Fruit fly (Drosophila melanogaster) whole organism, embryonic: ENCODE data around the gene bmm.

ENCODE experiments used
- Atf-2 ChIP-seq: fragments of 200-800 bp; sonication (Bioruptor generic); optimal IDR thresholded peaks from 2 replicates; lab custom pipeline; 2016; ENCODE audit warnings: missing biosample characterization, missing genetic modification characterization
- Atf6 ChIP-seq: fragments of 200-800 bp; sonication (Bioruptor generic); IDR thresholded peaks from 2 replicates; pipeline ENCODE4 v1.3.6; 2022; ENCODE audit warnings: missing biosample characterization, missing genetic modification characterization
- B-H1 ChIP-seq: fragments of 200-800 bp; sonication (Bioruptor generic); IDR thresholded peaks from 3 replicates; pipeline ENCODE4 v1.3.6; 2022; ENCODE audit warnings: missing biosample characterization, missing genetic modification characterization
- CG11560 ChIP-seq: fragments of 200-800 bp; sonication (Bioruptor generic); IDR thresholded peaks from 3 replicates; pipeline ENCODE4 v1.3.6; 2022; ENCODE audit warnings: missing biosample characterization, missing genetic modification characterization
- CG14710 ChIP-seq: fragments of 200-800 bp; sonication (Bioruptor generic); optimal IDR thresholded peaks from 3 replicates; lab custom pipeline; 2019; ENCODE audit warnings: missing biosample characterization, mild to moderate bottlenecking, missing genetic modification characterization, moderate library complexity
- CG2120 ChIP-seq: fragments of 200-800 bp; sonication (Bioruptor generic); optimal IDR thresholded peaks from 3 replicates; lab custom pipeline; 2016; ENCODE audit warnings: missing biosample characterization, missing genetic modification characterization
- CG2202 ChIP-seq: fragments of 200-800 bp; sonication (Bioruptor generic); optimal IDR thresholded peaks from 2 replicates; lab custom pipeline; 2018; ENCODE audit warnings: missing biosample characterization, mild to moderate bottlenecking, missing genetic modification characterization
- CG2712 ChIP-seq: fragments of 200-800 bp; optimal IDR thresholded peaks from 3 replicates; lab custom pipeline; 2019; ENCODE audit warnings: missing biosample characterization, mild to moderate bottlenecking, missing genetic modification characterization, moderate library complexity
- CG2875 ChIP-seq: fragments of 200-800 bp; sonication (Bioruptor generic); optimal IDR thresholded peaks from 2 replicates; lab custom pipeline; 2017; ENCODE audit warnings: missing biosample characterization, mild to moderate bottlenecking, missing genetic modification characterization, missing genetic modification reagents
- CG3065 ChIP-seq: fragments of 200-800 bp; sonication (Bioruptor generic); optimal IDR thresholded peaks from 2 replicates; lab custom pipeline; 2016; ENCODE audit warnings: missing biosample characterization, missing genetic modification characterization
- CG31365 ChIP-seq: fragments of 200-800 bp; sonication (Bioruptor generic); optimal IDR thresholded peaks from 2 replicates; lab custom pipeline; 2018; ENCODE audit warnings: missing biosample characterization, mild to moderate bottlenecking, missing genetic modification characterization
- CG34376 ChIP-seq: fragments of 200-800 bp; sonication (Bioruptor generic); optimal IDR thresholded peaks from 2 replicates; lab custom pipeline; 2018; ENCODE audit warnings: missing biosample characterization, mild to moderate bottlenecking, missing genetic modification characterization
- CG6254 ChIP-seq: fragments of 200-800 bp; sonication (Bioruptor generic); optimal IDR thresholded peaks from 3 replicates; lab custom pipeline; 2017; ENCODE audit warnings: mild to moderate bottlenecking, missing biosample characterization, missing genetic modification reagents, missing genetic modification characterization
- CG6272 ChIP-seq: fragments of 200-800 bp; sonication (Bioruptor generic); IDR thresholded peaks from 2 replicates; pipeline ENCODE4 v1.3.6; 2022; ENCODE audit warnings: missing biosample characterization, missing genetic modification characterization
- CG7745 ChIP-seq: fragments of 200-800 bp; sonication (Bioruptor generic); optimal IDR thresholded peaks from 2 replicates; lab custom pipeline; 2018; ENCODE audit warnings: missing biosample characterization, mild to moderate bottlenecking, missing genetic modification characterization, moderate library complexity
- CG7839 ChIP-seq: fragments of 200-800 bp; sonication (Bioruptor generic); optimal IDR thresholded peaks from 3 replicates; lab custom pipeline; 2018; ENCODE audit warnings: missing biosample characterization, mild to moderate bottlenecking, missing genetic modification characterization, moderate library complexity
- CG8359 ChIP-seq: fragments of 200-800 bp; sonication (Bioruptor generic); optimal IDR thresholded peaks from 2 replicates; lab custom pipeline; 2017; ENCODE audit warnings: missing biosample characterization, mild to moderate bottlenecking, missing genetic modification characterization, borderline replicate concordance
- CG8924 ChIP-seq: fragments of 200-800 bp; optimal IDR thresholded peaks from 3 replicates; lab custom pipeline; 2019; ENCODE audit warnings: missing biosample characterization, mild to moderate bottlenecking, missing genetic modification characterization, moderate library complexity
- Chrac-16 ChIP-seq: fragments of 200-800 bp; sonication (Bioruptor generic); optimal IDR thresholded peaks from 3 replicates; lab custom pipeline; 2016; ENCODE audit warnings: missing biosample characterization, missing genetic modification characterization
- D ChIP-seq, 2 experiments: fragments of 200-800 bp in 1 of 2; fragments of >200 bp in 1 of 2; sonication (Bioruptor generic) in 1 of 2; optimal IDR thresholded peaks; 2 replicates in 1 of 2; 3 replicates in 1 of 2; lab custom pipeline; 2017; ENCODE audit warnings: mild to moderate bottlenecking in 1 of 2, missing biosample characterization in 1 of 2, missing genetic modification characterization in 1 of 2, missing genetic modification reagents in 1 of 2
- Dip2 ChIP-seq: fragments of 200-800 bp; sonication (Bioruptor generic); IDR thresholded peaks from 2 replicates; pipeline ENCODE4 v1.3.6; 2022; ENCODE audit warnings: missing biosample characterization, missing genetic modification characterization
- Doc3 ChIP-seq: fragments of 200-800 bp; sonication (Bioruptor generic); IDR thresholded peaks from 3 replicates; pipeline ENCODE4 v1.3.6; 2022; ENCODE audit warnings: missing biosample characterization, missing genetic modification characterization; ENCODE audit not compliant: partially characterized antibody
- Dref ChIP-seq: fragments of 200-800 bp; sonication (Bioruptor generic); IDR thresholded peaks from 2 replicates; pipeline ENCODE4 v1.3.6; 2022; ENCODE audit warnings: missing biosample characterization, missing genetic modification characterization
- E2f2 ChIP-seq: fragments of 200-800 bp; sonication (Bioruptor generic); IDR thresholded peaks from 2 replicates; pipeline ENCODE4 v1.3.6; 2022; ENCODE audit warnings: missing biosample characterization, missing genetic modification characterization
- ERR ChIP-seq: fragments of 200-800 bp; sonication (Bioruptor generic); optimal IDR thresholded peaks from 2 replicates; lab custom pipeline; 2016; ENCODE audit warnings: missing biosample characterization, missing genetic modification characterization
- Hmx ChIP-seq: fragments of 200-800 bp; sonication (Bioruptor generic); optimal IDR thresholded peaks from 2 replicates; lab custom pipeline; 2016; ENCODE audit warnings: missing biosample characterization, missing genetic modification characterization
- Max ChIP-seq: fragments of 200-800 bp; sonication (Bioruptor generic); optimal IDR thresholded peaks from 2 replicates; lab custom pipeline; 2016; ENCODE audit warnings: missing biosample characterization, mild to moderate bottlenecking, missing genetic modification characterization
- Myb ChIP-seq: fragments of 200-800 bp; sonication (Bioruptor generic); optimal IDR thresholded peaks from 2 replicates; lab custom pipeline; 2016; ENCODE audit warnings: missing biosample characterization, missing genetic modification characterization
- YL-1 ChIP-seq: fragments of 200-800 bp; sonication (Bioruptor generic); optimal IDR thresholded peaks from 3 replicates; lab custom pipeline; 2017; ENCODE audit warnings: missing biosample characterization, mild to moderate bottlenecking, missing genetic modification characterization
- abd-A ChIP-seq: fragments of 200-800 bp; sonication (Bioruptor generic); optimal IDR thresholded peaks from 3 replicates; lab custom pipeline; 2019; ENCODE audit warnings: missing biosample characterization, mild to moderate bottlenecking, missing genetic modification characterization, moderate library complexity
- br ChIP-seq: fragments of >200 bp; optimal IDR thresholded peaks from 2 replicates; lab custom pipeline; 2017
- bsh ChIP-seq, 2 experiments: fragments of 200-800 bp; sonication (Bioruptor generic); optimal IDR thresholded peaks; 2 replicates each; lab custom pipeline; 2017 to 2018; ENCODE audit warnings: mild to moderate bottlenecking in 2 of 2, missing biosample characterization in 2 of 2, missing genetic modification characterization in 2 of 2, moderate library complexity in 1 of 2
- cad ChIP-seq: fragments of >200 bp; optimal IDR thresholded peaks from 2 replicates; lab custom pipeline; 2017; ENCODE audit warnings: missing biosample characterization, missing genetic modification characterization
- dmrt99B ChIP-seq: fragments of 200-800 bp; sonication (Bioruptor generic); optimal IDR thresholded peaks from 2 replicates; lab custom pipeline; 2018; ENCODE audit warnings: missing biosample characterization, mild to moderate bottlenecking, missing genetic modification characterization, moderate library complexity
- exex ChIP-seq: fragments of 200-800 bp; sonication (Bioruptor generic); optimal IDR thresholded peaks from 4 replicates; lab custom pipeline; 2018; ENCODE audit warnings: missing biosample characterization, mild to moderate bottlenecking, missing genetic modification characterization, moderate library complexity
- fd102C ChIP-seq: fragments of 200-800 bp; sonication (Bioruptor generic); optimal IDR thresholded peaks from 2 replicates; lab custom pipeline; 2018; ENCODE audit warnings: missing biosample characterization, mild to moderate bottlenecking, missing genetic modification characterization, moderate library complexity
- gce ChIP-seq: fragments of 200-800 bp; sonication (Bioruptor generic); IDR thresholded peaks from 3 replicates; pipeline ENCODE4 v1.3.6; 2022; ENCODE audit warnings: missing biosample characterization, missing genetic modification characterization
- ham ChIP-seq: fragments of 200-800 bp; sonication (Bioruptor generic); IDR thresholded peaks from 2 replicates; pipeline ENCODE4 v1.3.6; 2022; ENCODE audit warnings: missing biosample characterization, missing genetic modification characterization
- klu ChIP-seq: fragments of 200-800 bp; sonication (Bioruptor generic); IDR thresholded peaks from 2 replicates; pipeline ENCODE4 v1.3.6; 2022; ENCODE audit warnings: missing biosample characterization, missing genetic modification characterization
- lov ChIP-seq, 2 experiments: fragments of 200-800 bp in 1 of 2; fragments of >200 bp in 1 of 2; sonication (Bioruptor generic) in 1 of 2; IDR thresholded peaks in 1 of 2; optimal IDR thresholded peaks in 1 of 2; 2 replicates in 1 of 2; 3 replicates in 1 of 2; pipeline versions ENCODE4 v1.3.6 to Lab custom; 2017 to 2022; ENCODE audit warnings: missing biosample characterization in 1 of 2, missing genetic modification characterization in 1 of 2
- mld ChIP-seq: fragments of 200-800 bp; sonication (Bioruptor generic); IDR thresholded peaks from 3 replicates; pipeline ENCODE4 v1.3.6; 2022; ENCODE audit warnings: missing biosample characterization, missing genetic modification characterization; ENCODE audit not compliant: partially characterized antibody
- oc ChIP-seq: fragments of 200-800 bp; sonication (Bioruptor generic); optimal IDR thresholded peaks from 2 replicates; lab custom pipeline; 2018; ENCODE audit warnings: missing biosample characterization, mild to moderate bottlenecking, missing genetic modification characterization, moderate library complexity
- pho ChIP-seq: fragments of 200-800 bp; sonication (Bioruptor generic); optimal IDR thresholded peaks from 2 replicates; lab custom pipeline; 2016; ENCODE audit warnings: missing biosample characterization, missing genetic modification characterization
- sima ChIP-seq: fragments of 200-800 bp; sonication (Bioruptor generic); optimal IDR thresholded peaks from 2 replicates; lab custom pipeline; 2016; ENCODE audit warnings: missing biosample characterization, missing genetic modification characterization
- sqz ChIP-seq: fragments of 200-800 bp; sonication (Bioruptor generic); optimal IDR thresholded peaks from 3 replicates; lab custom pipeline; 2018; ENCODE audit warnings: missing biosample characterization, mild to moderate bottlenecking, missing genetic modification characterization
- vfl ChIP-seq: fragments of 200-800 bp; sonication (Bioruptor generic); optimal IDR thresholded peaks from 2 replicates; lab custom pipeline; 2016; ENCODE audit warnings: missing biosample characterization, missing genetic modification characterization
- wek ChIP-seq: fragments of 200-800 bp; sonication (Bioruptor generic); optimal IDR thresholded peaks from 3 replicates; lab custom pipeline; 2018; ENCODE audit warnings: missing biosample characterization, mild to moderate bottlenecking, missing genetic modification characterization, moderate library complexity
- zen2 ChIP-seq: fragments of 200-800 bp; sonication (Bioruptor generic); IDR thresholded peaks from 3 replicates; pipeline ENCODE4 v1.3.6; 2022; ENCODE audit warnings: missing biosample characterization, missing genetic modification characterization; ENCODE audit not compliant: partially characterized antibody

Gene bmm

DNA sequence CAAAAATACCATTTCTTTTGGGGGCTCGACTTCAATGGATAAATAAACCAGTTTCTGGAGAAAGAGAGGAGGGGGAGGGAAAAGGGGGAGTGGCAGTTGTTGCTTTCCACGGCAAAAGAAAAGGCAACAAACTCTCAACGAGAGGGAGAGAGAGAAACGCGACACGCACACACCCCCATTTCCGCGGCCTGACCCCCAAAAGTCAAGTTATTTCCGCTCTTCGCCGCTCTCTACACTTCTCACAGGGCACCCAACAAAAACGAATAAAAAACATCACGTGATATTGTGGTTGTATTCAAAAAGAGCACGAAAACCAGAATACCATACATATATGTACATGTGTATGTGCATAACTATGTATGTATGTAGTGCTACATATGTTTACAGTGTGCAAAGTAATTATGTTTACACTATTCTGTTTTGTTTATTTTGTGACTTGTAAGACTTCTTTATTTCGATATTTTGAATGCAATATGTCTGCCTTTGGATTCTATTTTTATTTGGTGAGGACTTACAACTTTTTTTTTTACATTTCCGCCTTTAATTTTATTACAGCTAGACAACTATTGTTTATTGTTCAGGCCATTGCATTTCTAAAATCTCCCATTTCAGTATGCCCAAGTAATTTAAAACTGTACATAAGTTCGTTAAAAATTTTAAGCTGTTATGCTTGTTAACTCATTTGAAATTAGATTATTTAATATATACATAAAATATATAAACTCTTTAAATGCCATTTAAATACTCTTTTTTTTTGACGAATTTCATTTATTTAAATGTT is 4.9 kb downstream of the bmm start (continued):
- TF ChIP-seq CG2120 (GFP tag; lab: Kevin White, UChicago): peak; percentile 58
- no peak for TF ChIP-seq br
- TF ChIP-seq ERR: peak; percentile 30
- peak; percentile 46 for TF ChIP-seq Max (GFP tag; lab: Kevin White, UChicago)
- peak; percentile 79 for TF ChIP-seq wek
- no peak for TF ChIP-seq vfl (GFP tag; lab: Kevin White, UChicago)
- TF ChIP-seq bsh (GFP tag; optimal IDR thresholded peaks at IDR 0.05; lab: Kevin White, UChicago): peak; percentile 61 to 62
- TF ChIP-seq CG8924 (tag; lab: Kevin White, UChicago): peak; percentile 77
- TF ChIP-seq mld (GFP tag; lab: Robert Waterston, UW): no peak
- peak; percentile 85 for TF ChIP-seq sqz (GFP tag; lab: Kevin White, UChicago)
- TF ChIP-seq CG31365 (tag; lab: Kevin White, UChicago): peak; percentile 61
- peak; percentile 12 for TF ChIP-seq exex (tag; lab: Kevin White, UChicago)
- peak; percentile 50 for TF ChIP-seq YL-1 (GFP tag; lab: Kevin White, UChicago)
- TF ChIP-seq CG2202 (tag; lab: Kevin White, UChicago): peak; percentile 13
- TF ChIP-seq oc: peak; percentile 49
- TF ChIP-seq Dref (GFP tag; lab: Robert Waterston, UW): no peak
- TF ChIP-seq CG6254 (GFP tag; lab: Kevin White, UChicago): peak; percentile 94
- peak; percentile 65 for TF ChIP-seq Atf-2 (GFP tag; lab: Kevin White, UChicago)
- TF ChIP-seq sima (GFP tag; lab: Kevin White, UChicago): no peak
- TF ChIP-seq pho (GFP tag; lab: Kevin White, UChicago): peak; percentile 73
- TF ChIP-seq zen2 (GFP tag; lab: Robert Waterston, UW): no peak; the same call in 2 of the 3 replicates
- peak; percentile 79 for TF ChIP-seq CG7839 (tag; lab: Kevin White, UChicago)
- TF ChIP-seq cad: no peak
- TF ChIP-seq CG14710 (tag; lab: Kevin White, UChicago): peak; percentile 76
- peak; percentile 36 for TF ChIP-seq Chrac-16 (GFP tag; lab: Kevin White, UChicago)
- no peak for TF ChIP-seq CG11560 (tag; lab: Robert Waterston, UW)
- TF ChIP-seq lov (optimal IDR thresholded peaks at IDR 0.05; lab: Kevin White, UChicago): no peak
- TF ChIP-seq lov (GFP tag; IDR thresholded peaks at IDR 0.05; lab: Robert Waterston, UW): no peak; the same call in 2 of the 3 replicates
- TF ChIP-seq Dip2 (GFP tag; lab: Robert Waterston, UW): no peak
- TF ChIP-seq CG6272 (GFP tag; lab: Robert Waterston, UW): no peak
- TF ChIP-seq CG7745: no peak
- no peak for TF ChIP-seq ham (GFP tag; lab: Robert Waterston, UW)
- TF ChIP-seq gce (GFP tag; lab: Robert Waterston, UW): no peak
- no peak for TF ChIP-seq klu (GFP tag; lab: Robert Waterston, UW)
- TF ChIP-seq B-H1 (GFP tag; lab: Robert Waterston, UW): peak; percentile 11; the same call in 1 of the 3 replicates
- TF ChIP-seq CG34376: peak; percentile 85
- no peak for TF ChIP-seq fd102C (GFP tag; lab: Kevin White, UChicago)
- TF ChIP-seq dmrt99B: peak; percentile 79
- peak; percentile 8 for TF ChIP-seq Myb (GFP tag; lab: Kevin White, UChicago)
- TF ChIP-seq abd-A: peak; percentile 98
- TF ChIP-seq Atf6 (GFP tag; lab: Robert Waterston, UW): peak; percentile 35; the same call in 1 of the 2 replicates
- no peak; the same call in 2 of the 3 replicates for TF ChIP-seq Doc3 (GFP tag; lab: Robert Waterston, UW)
- no peak for TF ChIP-seq Hmx
- peak; percentile 94 for TF ChIP-seq CG3065
- TF ChIP-seq D (optimal IDR thresholded peaks at IDR 0.05; lab: Kevin White, UChicago): no peak
- TF ChIP-seq D (GFP tag; optimal IDR thresholded peaks at IDR 0.05; lab: Kevin White, UChicago): peak; percentile 71
- TF ChIP-seq CG8359 (GFP tag; lab: Kevin White, UChicago): peak; percentile 55
- no peak; the same call in 1 of the 2 replicates for TF ChIP-seq E2f2 (GFP tag; lab: Robert Waterston, UW)
- peak; percentile 72 for TF ChIP-seq CG2712 (tag; lab: Kevin White, UChicago)
- peak; percentile 49 for TF ChIP-seq CG2875 (GFP tag; lab: Kevin White, UChicago)
